Fruit fly (Drosophila melanogaster): Measurements from ENCODE around the gene Qsox4.
A peak's percentile ranks its signal among the peaks of the same experiment; 100 is the strongest.

Qsox4 gene

DNA sequence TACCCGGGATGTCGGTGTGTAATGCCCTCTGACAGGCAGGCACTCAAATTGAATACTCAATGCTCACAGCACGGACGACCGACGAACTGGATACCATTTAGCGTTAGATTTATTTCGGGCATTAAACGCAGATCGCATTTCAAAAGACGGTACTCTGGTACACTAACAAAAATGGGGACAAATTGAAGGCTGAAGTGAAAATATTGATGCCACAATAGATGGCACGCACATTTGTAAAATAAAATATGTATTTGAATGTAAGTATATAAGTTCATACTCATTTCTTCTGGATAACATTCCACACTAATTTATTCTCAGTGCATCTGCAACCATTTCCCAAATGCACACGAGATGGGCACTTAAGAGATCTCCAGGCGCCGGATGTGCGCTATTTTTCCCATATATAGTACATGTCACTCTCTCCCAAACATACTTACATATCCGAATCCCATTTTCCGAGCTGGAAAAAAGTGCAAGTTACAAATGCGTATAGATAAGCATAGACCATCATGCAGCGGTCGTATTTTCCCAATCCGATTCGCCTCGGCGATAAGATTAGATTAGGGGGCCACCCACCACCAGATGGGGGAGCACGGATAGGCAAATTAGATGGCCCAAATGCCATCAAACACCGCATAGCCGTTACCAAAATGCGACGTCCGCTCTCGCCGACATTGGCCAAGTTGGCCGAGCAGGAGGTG lies 7.1 kb downstream of the Qsox4 start, which contains the start of gene CG10301 (continued):
- TF ChIP-seq lola (GFP tag; optimal IDR thresholded peaks at IDR 0.05) (peak in 1 of 3 experiments; percentile 81), Hr39 (optimal IDR thresholded peaks at IDR 0.05) (no peak), Rx (GFP tag; IDR thresholded peaks at IDR 0.05) (peak; percentile 39), eyg (GFP tag; optimal IDR thresholded peaks at IDR 0.05) (no peak), Aef1 (GFP tag; IDR thresholded peaks at IDR 0.05) (no peak; the same call in 2 of the 3 replicates), Chrac-16 (GFP tag; optimal IDR thresholded peaks at IDR 0.05) (peak; percentile 68), Drgx (GFP tag; IDR thresholded peaks at IDR 0.05) (no peak), dpn (GFP tag; optimal IDR thresholded peaks at IDR 0.05) (peak; percentile 32 to 49), jumu (GFP tag; optimal IDR thresholded peaks at IDR 0.05) (no peak), CG9215 (GFP tag; IDR thresholded peaks at IDR 0.05) (no peak), ham (GFP tag; IDR thresholded peaks at IDR 0.05) (no peak), Med (GFP tag) (peak; percentile 77), slbo (GFP tag; IDR thresholded peaks at IDR 0.05) (peak; percentile 27; the same call in 1 of the 2 replicates), Neu2 (GFP tag; optimal IDR thresholded peaks at IDR 0.05; ENCODE audit: borderline replicate concordance) (no peak), CG14050 (GFP tag; IDR thresholded peaks at IDR 0.05) (no peak), kah (GFP tag; optimal IDR thresholded peaks at IDR 0.05) (peak; percentile 34), twi (tag; optimal IDR thresholded peaks at IDR 0.05) (peak; percentile 53), CG11504 (tag; optimal IDR thresholded peaks at IDR 0.05) (peak; percentile 67), CG10462 (GFP tag; optimal IDR thresholded peaks at IDR 0.05) (peak; percentile 43), Blimp-1 (GFP tag; optimal IDR thresholded peaks at IDR 0.05) (peak; percentile 67), CG12659 (GFP tag; optimal IDR thresholded peaks at IDR 0.05) (peak; percentile 27), Optix (GFP tag; IDR thresholded peaks at IDR 0.05) (no peak), CG17361 (GFP tag; IDR thresholded peaks at IDR 0.05) (peak; percentile 63), CG7963 (GFP tag; IDR thresholded peaks at IDR 0.05; ENCODE audit: partially characterized antibody) (no peak), CG10654 (GFP tag; optimal IDR thresholded peaks at IDR 0.05) (peak; percentile 47), zen (tag; optimal IDR thresholded peaks at IDR 0.05) (peak; percentile 84), yki (optimal IDR thresholded peaks at IDR 0.05) (no peak), CoRest (tag; optimal IDR thresholded peaks at IDR 0.05) (peak; percentile 61), gce (GFP tag; IDR thresholded peaks at IDR 0.05) (no peak), CG6813 (GFP tag; optimal IDR thresholded peaks at IDR 0.05) (peak; percentile 29), C15 (GFP tag; IDR thresholded peaks at IDR 0.05) (no peak), CG7357 (GFP tag; IDR thresholded peaks at IDR 0.05) (0 out of 3 replicates have a peak, but pooled peaks have one; percentile 31), Bteb2 (GFP tag; optimal IDR thresholded peaks at IDR 0.05) (no peak), chn (GFP tag; optimal IDR thresholded peaks at IDR 0.05) (peak; percentile 44), tna (GFP tag; IDR thresholded peaks at IDR 0.05; ENCODE audit: partially characterized antibody) (no peak), grn (GFP tag; optimal IDR thresholded peaks at IDR 0.05) (no peak), NK7.1 (GFP tag; optimal IDR thresholded peaks at IDR 0.05) (no peak), kay (GFP tag; optimal IDR thresholded peaks at IDR 0.05) (no peak), CTCF (GFP tag; optimal IDR thresholded peaks at IDR 0.05) (peak; percentile 13), CG17385 (GFP tag; optimal IDR thresholded peaks at IDR 0.05) (peak; percentile 45), CG8944 (GFP tag; optimal IDR thresholded peaks at IDR 0.05) (peak; percentile 22), CG34422 (GFP tag; IDR thresholded peaks at IDR 0.05) (no peak), Hr78 (GFP tag; optimal IDR thresholded peaks at IDR 0.05) (no peak), CG18011 (GFP tag; optimal IDR thresholded peaks at IDR 0.05) (no peak), CG6654 (GFP tag; optimal IDR thresholded peaks at IDR 0.05) (no peak), CG12219 (GFP tag; optimal IDR thresholded peaks at IDR 0.05) (peak; percentile 59), CG2129 (GFP tag; IDR thresholded peaks at IDR 0.05; ENCODE audit: partially characterized antibody) (no peak), BEAF-32 (GFP tag; optimal IDR thresholded peaks at IDR 0.05) (no peak), CrebB (tag; optimal IDR thresholded peaks at IDR 0.05) (no peak), Gsc (GFP tag; IDR thresholded peaks at IDR 0.05) (peak; percentile 25; the same call in 1 of the 2 replicates)

Measured in whole organism, embryonic.